Fruit fly (Drosophila melanogaster) whole organism, wandering third instar larva: ENCODE results near the gene MFS10.

Experiments used
- Dfd ChIP-seq: fragments of >200 bp; optimal IDR thresholded peaks from 2 replicates; lab custom pipeline; 2017; ENCODE audit warnings: missing biosample characterization, missing genetic modification characterization
- Dif ChIP-seq: fragments of 200-275, 200-300 bp; sonication (Bioruptor generic); optimal IDR thresholded peaks from 2 replicates; lab custom pipeline; 2018; ENCODE audit warnings: missing biosample characterization, missing genetic modification characterization; ENCODE audit not compliant: partially characterized antibody
- GATAd ChIP-seq: sonication (Bioruptor generic); optimal IDR thresholded peaks from 2 replicates; lab custom pipeline; 2016; ENCODE audit warnings: missing biosample characterization, missing genetic modification characterization
- HLH106 ChIP-seq: fragments of 200-800 bp; optimal IDR thresholded peaks from 3 replicates; lab custom pipeline; 2019; ENCODE audit warnings: missing biosample characterization, mild to moderate bottlenecking, missing genetic modification characterization, moderate library complexity
- Jra ChIP-seq: sonication (Bioruptor generic); optimal IDR thresholded peaks from 2 replicates; lab custom pipeline; 2016; ENCODE audit warnings: missing biosample characterization, missing genetic modification characterization
- Myc ChIP-seq: fragments of >200 bp; optimal IDR thresholded peaks from 2 replicates; lab custom pipeline; 2017
- Rel ChIP-seq, 2 experiments: fragments of 200-800 bp; sonication (Bioruptor generic) in 1 of 2; optimal IDR thresholded peaks; 2 replicates in 1 of 2; 3 replicates in 1 of 2; lab custom pipeline; 2016 to 2019; ENCODE audit warnings: mild to moderate bottlenecking in 2 of 2, missing biosample characterization in 2 of 2, missing genetic modification characterization in 2 of 2, moderate library complexity in 1 of 2
- foxo ChIP-seq, 2 experiments: fragments of 200-800 bp; sonication (Bioruptor generic); optimal IDR thresholded peaks; 2 replicates in 1 of 2; 3 replicates in 1 of 2; lab custom pipeline; 2016 to 2017; ENCODE audit warnings: missing biosample characterization in 2 of 2, missing genetic modification characterization in 2 of 2
- h ChIP-seq: fragments of 200-800 bp; sonication (Bioruptor generic); optimal IDR thresholded peaks from 3 replicates; lab custom pipeline; 2016; ENCODE audit warnings: missing biosample characterization, mild to moderate bottlenecking, missing genetic modification characterization
- lola ChIP-seq: fragments of >200 bp; optimal IDR thresholded peaks from 2 replicates; lab custom pipeline; 2017; ENCODE audit warnings: missing biosample characterization, missing genetic modification characterization
- pan ChIP-seq: fragments of >200 bp; optimal IDR thresholded peaks from 2 replicates; lab custom pipeline; 2017
- usp ChIP-seq: fragments of >200 bp; optimal IDR thresholded peaks from 2 replicates; lab custom pipeline; 2017; ENCODE audit warnings: missing biosample characterization, missing genetic modification characterization

dm6 chrX:13159481-13159880, 30.7 kb downstream of the MFS10 start, which contains the start of the genes Bap60 and CG12096:
- TF ChIP-seq usp (GFP tag; lab: Kevin White, UChicago) (no peak), GATAd (GFP tag; lab: Kevin White, UChicago) (peak; percentile 40), Myc (lab: Kevin White, UChicago) (peak; percentile 58), foxo (GFP tag; optimal IDR thresholded peaks at IDR 0.05; lab: Kevin White, UChicago) (peak in 1 of 2 experiments; percentile 80), HLH106 (peak; percentile 87), lola (GFP tag; lab: Kevin White, UChicago) (no peak), pan (lab: Kevin White, UChicago) (no peak), h (GFP tag; lab: Kevin White, UChicago) (peak; percentile 79), Rel (GFP tag; optimal IDR thresholded peaks at IDR 0.05; lab: Kevin White, UChicago) (no peak), Rel (tag; optimal IDR thresholded peaks at IDR 0.05; lab: Kevin White, UChicago) (peak; percentile 40), Dfd (GFP tag; lab: Kevin White, UChicago) (no peak), Jra (GFP tag; lab: Kevin White, UChicago) (peak; percentile 79), Dif (GFP tag; lab: Kevin White, UChicago) (no peak)
